Fruit fly (Drosophila melanogaster): ENCODE measurements around the gene RpS19a.

Gene RpS19a

dm6 chrX:16670691-16671481, 33.2 kb downstream of the RpS19a start (continued):
- TF ChIP-seq Dip3 (GFP tag; optimal IDR thresholded peaks at IDR 0.05) (peak; percentile 8), CG1603 (tag; optimal IDR thresholded peaks at IDR 0.05) (peak; percentile 56), CoRest (tag; optimal IDR thresholded peaks at IDR 0.05) (peak; percentile 25), nmo (GFP tag; optimal IDR thresholded peaks at IDR 0.05) (peak; percentile 26), CG2712 (tag; optimal IDR thresholded peaks at IDR 0.05) (peak; percentile 3), zfh2 (GFP tag; optimal IDR thresholded peaks at IDR 0.05) (peak; percentile 38), phol (tag; optimal IDR thresholded peaks at IDR 0.05) (peak; percentile 1), gsb (GFP tag; IDR thresholded peaks at IDR 0.05) (no peak), Med (GFP tag) (peak; percentile 87), Antp (GFP tag; optimal IDR thresholded peaks at IDR 0.05) (peak; percentile 5), emc (GFP tag; optimal IDR thresholded peaks at IDR 0.05) (no peak), YL-1 (GFP tag; optimal IDR thresholded peaks at IDR 0.05) (no peak), dysf (GFP tag; IDR thresholded peaks at IDR 0.05) (0 out of 3 replicates have a peak, but pooled peaks have one; percentile 36), Ptx1 (GFP tag; IDR thresholded peaks at IDR 0.05) (peak; percentile 45; the same call in 1 of the 2 replicates), exex (tag; optimal IDR thresholded peaks at IDR 0.05) (no peak), CG34224 (GFP tag; IDR thresholded peaks at IDR 0.05; ENCODE audit: partially characterized antibody) (0 out of 3 replicates have a peak, but pooled peaks have one; percentile 12), Fer3 (tag; optimal IDR thresholded peaks at IDR 0.05) (peak; percentile 28), shn (GFP tag; optimal IDR thresholded peaks at IDR 0.05) (peak; percentile 3), CG7786 (GFP tag; optimal IDR thresholded peaks at IDR 0.05) (peak; percentile 0), Hand (GFP tag; optimal IDR thresholded peaks at IDR 0.05) (peak; percentile 10), Neu2 (GFP tag; optimal IDR thresholded peaks at IDR 0.05; ENCODE audit: borderline replicate concordance) (no peak), CG3407 (GFP tag; optimal IDR thresholded peaks at IDR 0.05) (no peak), gem (tag; optimal IDR thresholded peaks at IDR 0.05) (peak; percentile 65), Oli (tag; optimal IDR thresholded peaks at IDR 0.05) (peak; percentile 33), Ssrp (tag; optimal IDR thresholded peaks at IDR 0.05) (peak; percentile 17), CG12391 (tag; optimal IDR thresholded peaks at IDR 0.05) (peak; percentile 20), Max (GFP tag; optimal IDR thresholded peaks at IDR 0.05) (no peak), CG8924 (tag; optimal IDR thresholded peaks at IDR 0.05) (peak; percentile 5), Meics (GFP tag; optimal IDR thresholded peaks at IDR 0.05) (peak; percentile 36), trem (tag; optimal IDR thresholded peaks at IDR 0.05) (no peak)

dm6 chrX:16672904-16673303, 35.2 kb downstream of the RpS19a start:
- peak; percentile 58; the same call in 1 of the 2 replicates for TF ChIP-seq Adf1 (GFP tag; IDR thresholded peaks at IDR 0.05)
- peak; percentile 62 for TF ChIP-seq CG9437 (GFP tag; optimal IDR thresholded peaks at IDR 0.05)
- TF ChIP-seq CG16813 (GFP tag; IDR thresholded peaks at IDR 0.05; ENCODE audit: partially characterized antibody): no peak
- no peak for TF ChIP-seq CG12155 (GFP tag; optimal IDR thresholded peaks at IDR 0.05)

DNA sequence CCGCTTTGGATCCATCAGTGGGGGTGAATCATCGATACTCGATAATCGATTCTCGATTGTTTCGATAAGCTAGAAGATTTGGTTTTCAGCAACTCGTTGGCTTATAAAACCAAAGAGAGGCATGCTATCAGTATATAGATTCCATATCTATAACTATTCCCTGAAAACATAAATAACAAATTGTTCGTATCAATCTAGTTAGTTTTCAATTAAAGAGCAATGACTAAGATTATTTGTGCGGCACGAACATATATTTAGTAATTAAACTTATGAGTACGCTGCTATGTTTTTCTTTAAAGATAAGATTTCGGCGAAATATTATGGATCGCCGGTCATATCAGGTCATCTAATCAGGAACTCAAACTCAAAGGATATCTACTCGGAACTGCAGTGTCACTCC, 36.8 kb downstream of the RpS19a start:
- TF ChIP-seq CG4820 (GFP tag; optimal IDR thresholded peaks at IDR 0.05): no peak
- peak; percentile 98 for TF ChIP-seq exex (tag; optimal IDR thresholded peaks at IDR 0.05)
